Worm (Caenorhabditis elegans): ENCODE measurements around the gene R08A2.1.

Gene R08A2.1

DNA sequence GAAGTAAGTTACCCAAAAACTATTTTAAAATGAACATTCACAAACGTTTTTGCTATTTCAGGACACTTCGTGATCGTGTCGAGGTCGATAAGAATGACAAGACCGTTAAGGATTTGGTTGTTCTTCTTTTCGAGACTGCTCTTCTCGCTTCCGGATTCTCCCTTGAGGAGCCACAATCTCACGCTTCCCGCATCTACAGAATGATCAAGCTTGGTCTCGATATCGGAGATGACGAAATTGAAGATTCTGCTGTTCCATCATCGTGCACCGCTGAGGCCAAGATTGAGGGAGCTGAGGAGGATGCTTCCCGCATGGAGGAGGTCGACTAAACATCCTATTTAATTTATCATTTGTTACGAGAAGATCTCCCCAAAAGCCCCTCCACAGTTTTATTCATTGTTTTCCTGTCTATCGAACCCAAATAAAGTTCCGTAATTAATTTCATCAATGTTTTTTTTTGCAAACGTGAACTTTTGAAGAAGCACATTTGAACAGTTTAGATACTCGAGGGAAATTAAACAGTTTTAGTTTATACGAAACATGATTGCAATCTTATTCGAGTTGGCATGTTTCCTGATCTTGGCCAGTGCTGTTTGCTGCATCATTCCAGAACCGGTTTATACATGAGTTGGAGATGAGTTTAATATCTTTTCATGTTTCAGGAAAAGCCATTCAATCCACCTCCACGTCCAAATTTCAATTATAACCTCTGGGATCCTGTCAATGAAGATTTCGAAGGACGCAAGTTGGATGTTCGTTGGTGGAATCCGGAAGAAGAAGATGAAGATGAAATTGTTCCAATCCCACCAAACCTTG, 31.1 kb downstream of the R08A2.1 start, which contains the start of gene C47E8.11 (continued):
- TF ChIP-seq sem-4 (tag; optimal IDR thresholded peaks at IDR 0.05): peak; percentile 31
- peak; percentile 18 for TF ChIP-seq nhr-12 (tag; optimal IDR thresholded peaks at IDR 0.05)
- TF ChIP-seq ama-1 (optimal IDR thresholded peaks at IDR 0.05): peak; percentile 98
- TF ChIP-seq mdl-1 (tag; optimal IDR thresholded peaks at IDR 0.05): no peak
- TF ChIP-seq unc-39 (tag; optimal IDR thresholded peaks at IDR 0.05): no peak
- no peak for TF ChIP-seq nhr-237 (tag; optimal IDR thresholded peaks at IDR 0.05)
- no peak for TF ChIP-seq ceh-16 (tag; optimal IDR thresholded peaks at IDR 0.05)
- no peak for TF ChIP-seq ZK546.5 (tag; optimal IDR thresholded peaks at IDR 0.05)
- no peak for TF ChIP-seq aly-2 (tag; optimal IDR thresholded peaks at IDR 0.05)
- TF ChIP-seq snpc-4 (tag; optimal IDR thresholded peaks at IDR 0.05): peak; percentile 44
- TF ChIP-seq peb-1 (tag; optimal IDR thresholded peaks at IDR 0.05): no peak
- TF ChIP-seq lsy-2 (tag; optimal IDR thresholded peaks at IDR 0.05): peak; percentile 6 to 76
- no peak for TF ChIP-seq lin-39 (tag; optimal IDR thresholded peaks at IDR 0.05)
- TF ChIP-seq nhr-21 (tag; optimal IDR thresholded peaks at IDR 0.05): no peak
- peak; percentile 44 for TF ChIP-seq sma-9 (GFP tag; optimal IDR thresholded peaks at IDR 0.05)
- no peak for TF ChIP-seq sma-9 (tag; optimal IDR thresholded peaks at IDR 0.05)
- TF ChIP-seq nhr-10 (tag; optimal IDR thresholded peaks at IDR 0.05): no peak
- no peak for TF ChIP-seq ztf-11 (tag; optimal IDR thresholded peaks at IDR 0.05)

DNA sequence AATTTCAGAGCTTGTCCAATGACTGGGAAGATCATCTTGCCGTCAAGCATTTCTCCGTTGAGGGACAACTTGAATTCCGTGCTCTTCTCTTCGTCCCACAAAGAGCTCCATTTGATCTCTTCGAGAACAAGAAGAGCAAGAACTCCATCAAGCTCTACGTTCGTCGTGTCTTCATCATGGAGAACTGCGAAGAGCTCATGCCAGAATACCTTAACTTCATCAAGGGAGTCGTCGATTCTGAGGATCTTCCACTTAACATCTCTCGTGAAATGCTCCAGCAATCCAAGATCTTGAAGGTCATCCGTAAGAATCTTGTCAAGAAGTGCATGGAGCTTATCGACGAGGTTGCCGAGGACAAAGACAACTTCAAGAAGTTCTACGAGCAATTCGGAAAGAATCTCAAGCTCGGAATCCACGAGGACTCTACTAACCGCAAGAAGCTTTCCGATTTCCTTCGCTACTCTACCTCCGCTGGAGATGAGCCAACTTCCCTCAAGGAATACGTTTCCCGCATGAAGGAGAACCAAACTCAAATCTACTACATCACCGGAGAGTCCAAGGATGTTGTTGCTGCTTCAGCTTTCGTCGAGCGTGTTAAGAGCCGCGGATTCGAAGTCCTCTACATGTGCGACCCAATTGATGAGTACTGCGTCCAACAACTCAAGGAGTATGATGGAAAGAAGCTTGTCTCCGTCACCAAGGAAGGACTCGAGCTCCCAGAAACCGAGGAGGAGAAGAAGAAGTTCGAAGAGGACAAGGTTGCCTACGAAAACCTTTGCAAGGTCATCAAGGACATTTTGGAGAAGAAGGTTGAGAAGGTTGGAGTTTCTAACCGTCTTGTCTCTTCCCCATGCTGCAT, 32.1 kb downstream of the R08A2.1 start:
- peak; percentile 16 for TF ChIP-seq ztf-4 (tag; optimal IDR thresholded peaks at IDR 0.05)
- TF ChIP-seq alr-1 (tag; optimal IDR thresholded peaks at IDR 0.05): no peak
- TF ChIP-seq R02D3.7 (tag; optimal IDR thresholded peaks at IDR 0.05): no peak
- TF ChIP-seq nhr-11 (tag; optimal IDR thresholded peaks at IDR 0.05): no peak
- TF ChIP-seq lin-11 (tag; optimal IDR thresholded peaks at IDR 0.05): peak; percentile 56
- no peak for TF ChIP-seq ZK546.5 (tag; optimal IDR thresholded peaks at IDR 0.05)
- TF ChIP-seq ama-1 (optimal IDR thresholded peaks at IDR 0.05): peak; percentile 60
- no peak for TF ChIP-seq lin-13 (GFP tag; optimal IDR thresholded peaks at IDR 0.05)
- no peak for TF ChIP-seq nhr-25 (tag; optimal IDR thresholded peaks at IDR 0.05)
- TF ChIP-seq skn-1 (tag; optimal IDR thresholded peaks at IDR 0.05): peak; percentile 21

DNA sequence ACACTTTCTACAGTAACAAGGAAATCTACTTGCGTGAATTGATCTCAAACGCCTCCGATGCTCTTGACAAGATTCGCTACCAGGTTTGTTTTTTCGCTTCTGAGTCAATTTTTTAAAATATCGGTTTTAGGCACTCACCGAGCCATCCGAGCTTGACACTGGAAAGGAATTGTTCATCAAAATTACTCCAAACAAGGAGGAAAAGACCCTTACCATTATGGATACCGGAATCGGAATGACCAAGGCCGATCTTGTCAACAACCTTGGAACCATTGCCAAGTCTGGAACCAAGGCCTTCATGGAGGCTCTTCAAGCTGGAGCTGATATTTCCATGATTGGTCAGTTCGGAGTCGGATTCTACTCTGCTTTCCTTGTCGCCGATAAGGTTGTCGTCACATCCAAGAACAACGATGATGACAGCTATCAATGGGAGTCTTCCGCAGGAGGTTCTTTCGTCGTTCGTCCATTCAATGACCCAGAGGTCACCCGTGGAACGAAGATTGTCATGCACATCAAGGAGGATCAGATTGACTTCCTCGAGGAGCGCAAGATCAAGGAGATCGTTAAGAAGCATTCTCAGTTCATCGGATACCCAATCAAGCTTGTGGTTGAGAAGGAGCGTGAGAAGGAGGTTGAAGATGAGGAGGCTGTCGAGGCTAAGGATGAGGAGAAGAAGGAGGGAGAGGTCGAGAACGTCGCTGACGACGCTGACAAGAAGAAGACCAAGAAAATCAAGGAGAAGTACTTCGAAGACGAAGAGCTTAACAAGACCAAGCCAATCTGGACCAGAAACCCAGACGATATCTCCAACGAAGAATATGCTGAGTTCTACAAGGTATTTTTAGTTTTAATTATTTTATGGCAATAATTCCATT, 32.9 kb downstream of the R08A2.1 start:
- TF ChIP-seq ceh-82 (tag; optimal IDR thresholded peaks at IDR 0.05) (no peak), fos-1 (tag; optimal IDR thresholded peaks at IDR 0.05) (no peak), crh-2 (tag; optimal IDR thresholded peaks at IDR 0.05) (no peak), nhr-129 (tag; optimal IDR thresholded peaks at IDR 0.05) (peak; percentile 32), skn-1 (tag; optimal IDR thresholded peaks at IDR 0.05) (peak; percentile 12), Y55F3AM.14 (GFP tag; optimal IDR thresholded peaks at IDR 0.05) (no peak), nhr-10 (tag; optimal IDR thresholded peaks at IDR 0.05) (no peak), alr-1 (tag; optimal IDR thresholded peaks at IDR 0.05) (no peak), ztf-11 (tag; optimal IDR thresholded peaks at IDR 0.05) (no peak), dmd-4 (tag; optimal IDR thresholded peaks at IDR 0.05) (no peak), nhr-11 (tag; optimal IDR thresholded peaks at IDR 0.05) (no peak), ama-1 (optimal IDR thresholded peaks at IDR 0.05) (peak; percentile 90), zag-1 (tag; optimal IDR thresholded peaks at IDR 0.05) (no peak), ztf-4 (tag; optimal IDR thresholded peaks at IDR 0.05) (no peak)

DNA sequence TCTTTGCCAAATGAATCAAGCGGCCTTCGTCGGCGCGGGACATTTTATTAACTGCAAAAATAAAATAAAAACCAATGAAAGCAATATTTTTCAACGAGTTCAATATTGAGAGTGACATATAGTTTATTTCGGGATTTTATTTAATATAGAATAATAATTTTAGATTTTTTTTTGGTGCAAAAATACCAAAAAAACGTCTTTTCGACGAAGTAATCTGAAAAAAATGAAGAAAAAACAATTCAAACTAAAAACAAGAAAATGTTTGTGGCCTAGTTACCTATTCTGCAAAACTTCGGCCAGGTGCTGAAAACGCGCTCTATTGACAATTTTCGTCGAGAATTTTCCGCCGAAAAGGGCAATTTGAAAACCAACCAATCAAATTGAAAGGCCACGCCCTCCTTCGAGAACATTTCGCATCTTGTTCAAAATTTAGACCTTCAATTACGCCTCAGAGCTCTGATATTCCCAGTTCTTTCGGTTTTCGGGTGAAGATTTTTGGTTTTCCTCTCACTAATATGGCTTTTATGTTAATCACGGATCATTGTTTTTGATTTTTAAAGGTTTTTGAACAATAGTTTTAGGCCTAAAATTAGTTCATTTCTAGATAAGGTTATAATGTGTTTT, 33.8 kb downstream of the R08A2.1 start, which contains the start of gene C47E8.4:
Gene C47E8.4, minus strand, starts transcription at position 51 of the 624 bp plus-strand sequence.
- TF ChIP-seq ztf-1 (GFP tag; conservative IDR thresholded peaks at IDR 0.05) (peak; percentile 91; the same call in 1 of the 2 replicates), sma-3 (GFP tag; optimal IDR thresholded peaks at IDR 0.05) (peak; percentile 99), Y55F3AM.14 (GFP tag; optimal IDR thresholded peaks at IDR 0.05) (peak; percentile 94), blmp-1 (tag; optimal IDR thresholded peaks at IDR 0.05; ENCODE audit: insufficient read depth) (peak; percentile 89), nhr-11 (tag; optimal IDR thresholded peaks at IDR 0.05) (no peak), R02D3.7 (tag; optimal IDR thresholded peaks at IDR 0.05) (peak; percentile 81), nhr-77 (tag; optimal IDR thresholded peaks at IDR 0.05) (peak; percentile 83), nhr-6 (tag; optimal IDR thresholded peaks at IDR 0.05) (no peak), nhr-237 (tag; optimal IDR thresholded peaks at IDR 0.05) (peak; percentile 75), nhr-21 (tag; optimal IDR thresholded peaks at IDR 0.05) (peak; percentile 98), skn-1 (tag; optimal IDR thresholded peaks at IDR 0.05) (peak; percentile 93), gmeb-1 (tag; optimal IDR thresholded peaks at IDR 0.05) (peak; percentile 95), ceh-82 (tag; optimal IDR thresholded peaks at IDR 0.05) (peak; percentile 61), zag-1 (tag; optimal IDR thresholded peaks at IDR 0.05) (peak; percentile 93), alr-1 (tag; optimal IDR thresholded peaks at IDR 0.05) (no peak), nhr-25 (tag; optimal IDR thresholded peaks at IDR 0.05) (peak; percentile 98), nhr-10 (tag; optimal IDR thresholded peaks at IDR 0.05) (peak; percentile 92), elt-1 (tag; optimal IDR thresholded peaks at IDR 0.05) (no peak), crh-2 (tag; optimal IDR thresholded peaks at IDR 0.05) (peak; percentile 98), F13H6.1 (tag; optimal IDR thresholded peaks at IDR 0.05) (peak; percentile 98), lin-11 (tag; optimal IDR thresholded peaks at IDR 0.05) (peak; percentile 96)
